Comparison of ENCODE assay signal across 4 fruit fly cellular contexts in genomic region chr3R:20291594-20291993, dm6.
TF ChIP-seq lines count a peak whose summit lies in the region.

No protein-coding gene starts in this region.

- no peak for TF ChIP-seq CTCF in whole organism, embryonic (GFP tag; optimal IDR thresholded peaks at IDR 0.05; lab: Kevin White, UChicago)

TF ChIP-seq in whole organism, embryonic, 481 proteins besides CTCF, POLR2A, EP300 and RAD21 (continues in another document):
- peak; percentile 45 for TF ChIP-seq CG18262 (tag; optimal IDR thresholded peaks at IDR 0.05; lab: Kevin White, UChicago)
- no peak for TF ChIP-seq btn (GFP tag; optimal IDR thresholded peaks at IDR 0.05; lab: Kevin White, UChicago)
- TF ChIP-seq sim (GFP tag; IDR thresholded peaks at IDR 0.05; lab: Robert Waterston, UW), result no peak
- no peak for TF ChIP-seq zen2 (GFP tag; IDR thresholded peaks at IDR 0.05; lab: Robert Waterston, UW; ENCODE audit: partially characterized antibody)
- no peak for TF ChIP-seq CG31224 (GFP tag; IDR thresholded peaks at IDR 0.05; lab: Robert Waterston, UW)
- peak; percentile 82 for TF ChIP-seq CG10274 (GFP tag; optimal IDR thresholded peaks at IDR 0.05; lab: Kevin White, UChicago)
- TF ChIP-seq lola (GFP tag; optimal IDR thresholded peaks at IDR 0.05; lab: Kevin White, UChicago), result peak in 1 of 3 experiments; percentile 54
- TF ChIP-seq phol (tag; optimal IDR thresholded peaks at IDR 0.05; lab: Kevin White, UChicago), result peak; percentile 13
- TF ChIP-seq Chrac-16 (GFP tag; optimal IDR thresholded peaks at IDR 0.05; lab: Kevin White, UChicago), result no peak
- TF ChIP-seq Nf-YC (tag; optimal IDR thresholded peaks at IDR 0.05; lab: Kevin White, UChicago), result no peak
- no peak for TF ChIP-seq CG9876 (GFP tag; optimal IDR thresholded peaks at IDR 0.05; lab: Kevin White, UChicago)
- TF ChIP-seq Taf1 (GFP tag; IDR thresholded peaks at IDR 0.05; lab: Robert Waterston, UW), result no peak
- TF ChIP-seq CG2678 (tag; optimal IDR thresholded peaks at IDR 0.05; lab: Kevin White, UChicago), result no peak
- no peak for TF ChIP-seq CG2116 (GFP tag; optimal IDR thresholded peaks at IDR 0.05; lab: Kevin White, UChicago)
- TF ChIP-seq bsh (GFP tag; optimal IDR thresholded peaks at IDR 0.05; lab: Kevin White, UChicago), result peak in 1 of 2 experiments; percentile 22
- TF ChIP-seq Ptx1 (GFP tag; IDR thresholded peaks at IDR 0.05; lab: Robert Waterston, UW), result no peak
- no peak for TF ChIP-seq CG10366 (GFP tag; IDR thresholded peaks at IDR 0.05; lab: Robert Waterston, UW)
- TF ChIP-seq CG30020 (tag; optimal IDR thresholded peaks at IDR 0.05; lab: Kevin White, UChicago), result no peak
- no peak for TF ChIP-seq CG13123 (GFP tag; optimal IDR thresholded peaks at IDR 0.05; lab: Kevin White, UChicago)
- no peak for TF ChIP-seq CG43689 (GFP tag; IDR thresholded peaks at IDR 0.05; lab: Robert Waterston, UW)
- no peak for TF ChIP-seq CG4730 (GFP tag; IDR thresholded peaks at IDR 0.05; lab: Robert Waterston, UW)
- TF ChIP-seq gem (tag; optimal IDR thresholded peaks at IDR 0.05; lab: Kevin White, UChicago), result peak; percentile 16
- TF ChIP-seq dmrt11E (tag; optimal IDR thresholded peaks at IDR 0.05; lab: Kevin White, UChicago), result peak; percentile 56
- TF ChIP-seq dpn (GFP tag; optimal IDR thresholded peaks at IDR 0.05; lab: Kevin White, UChicago), result no peak

TF ChIP-seq in whole organism, prepupa, 60 proteins besides CTCF, POLR2A, EP300 and RAD21 (continues in another document):
- peak; percentile 25 for TF ChIP-seq CG10631 (GFP tag; optimal IDR thresholded peaks at IDR 0.05; lab: Kevin White, UChicago)
- TF ChIP-seq CG3919 (GFP tag; optimal IDR thresholded peaks at IDR 0.05; lab: Kevin White, UChicago), result peak; percentile 6
- peak; percentile 3 for TF ChIP-seq Smox (GFP tag; optimal IDR thresholded peaks at IDR 0.05; lab: Kevin White, UChicago)
- peak; percentile 36 for TF ChIP-seq CG10669 (GFP tag; optimal IDR thresholded peaks at IDR 0.05; lab: Kevin White, UChicago)
- TF ChIP-seq CG3032 (tag; optimal IDR thresholded peaks at IDR 0.05; lab: Kevin White, UChicago), result peak; percentile 21
- no peak for TF ChIP-seq Eip93F (GFP tag; optimal IDR thresholded peaks at IDR 0.05; lab: Kevin White, UChicago)
- no peak for TF ChIP-seq CG6276 (GFP tag; optimal IDR thresholded peaks at IDR 0.05; lab: Kevin White, UChicago)
- TF ChIP-seq Hr4 (GFP tag; optimal IDR thresholded peaks at IDR 0.05; lab: Kevin White, UChicago), result no peak
- TF ChIP-seq CG8319 (GFP tag; optimal IDR thresholded peaks at IDR 0.05; lab: Kevin White, UChicago), result no peak
- no peak for TF ChIP-seq CG31627 (GFP tag; optimal IDR thresholded peaks at IDR 0.05; lab: Kevin White, UChicago)
- TF ChIP-seq CG9139 (GFP tag; optimal IDR thresholded peaks at IDR 0.05; lab: Kevin White, UChicago), result no peak
- TF ChIP-seq CG34406 (GFP tag; optimal IDR thresholded peaks at IDR 0.05; lab: Kevin White, UChicago), result no peak
- no peak for TF ChIP-seq Lpt (GFP tag; optimal IDR thresholded peaks at IDR 0.05; lab: Kevin White, UChicago)
- no peak for TF ChIP-seq CG11294 (GFP tag; IDR thresholded peaks at IDR 0.05; lab: Robert Waterston, UW)
- peak; percentile 34 for TF ChIP-seq topi (GFP tag; optimal IDR thresholded peaks at IDR 0.05; lab: Kevin White, UChicago)
- peak; percentile 5 for TF ChIP-seq acj6 (GFP tag; optimal IDR thresholded peaks at IDR 0.05; lab: Kevin White, UChicago)
- no peak for TF ChIP-seq Sox102F (GFP tag; optimal IDR thresholded peaks at IDR 0.05; lab: Kevin White, UChicago)
- TF ChIP-seq CG1621 (tag; optimal IDR thresholded peaks at IDR 0.05; lab: Kevin White, UChicago), result no peak
- TF ChIP-seq Ets96B (tag; optimal IDR thresholded peaks at IDR 0.05; lab: Kevin White, UChicago), result peak; percentile 1
- no peak for TF ChIP-seq Ets21C (GFP tag; optimal IDR thresholded peaks at IDR 0.05; lab: Kevin White, UChicago)
- TF ChIP-seq CG15336 (GFP tag; IDR thresholded peaks at IDR 0.05; lab: Robert Waterston, UW), result no peak
- no peak for TF ChIP-seq fd59A (GFP tag; optimal IDR thresholded peaks at IDR 0.05; lab: Kevin White, UChicago)
- peak; percentile 6 for TF ChIP-seq Eip75B (GFP tag; optimal IDR thresholded peaks at IDR 0.05; lab: Kevin White, UChicago)
- TF ChIP-seq eg (GFP tag; IDR thresholded peaks at IDR 0.05; lab: Robert Waterston, UW), result no peak
- no peak for TF ChIP-seq fd85E (GFP tag; optimal IDR thresholded peaks at IDR 0.05; lab: Kevin White, UChicago)

TF ChIP-seq in whole organism, pupa, 21 proteins besides CTCF, POLR2A, EP300 and RAD21:
- peak; percentile 19 for TF ChIP-seq CG14655 (GFP tag; optimal IDR thresholded peaks at IDR 0.05; lab: Kevin White, UChicago)
- no peak for TF ChIP-seq Snoo (tag; optimal IDR thresholded peaks at IDR 0.05; lab: Kevin White, UChicago)
- TF ChIP-seq CG15710 (tag; optimal IDR thresholded peaks at IDR 0.05; lab: Kevin White, UChicago), result peak; percentile 39
- no peak for TF ChIP-seq gl (tag; optimal IDR thresholded peaks at IDR 0.05; lab: Kevin White, UChicago)
- TF ChIP-seq Ets98B (GFP tag; IDR thresholded peaks at IDR 0.05; lab: Robert Waterston, UW), result no peak
- no peak for TF ChIP-seq Pif1B (GFP tag; optimal IDR thresholded peaks at IDR 0.05; lab: Kevin White, UChicago)
- TF ChIP-seq Pif1A (GFP tag; optimal IDR thresholded peaks at IDR 0.05; lab: Kevin White, UChicago), result no peak
- no peak for TF ChIP-seq CG4496 (GFP tag; IDR thresholded peaks at IDR 0.05; lab: Robert Waterston, UW)
- TF ChIP-seq CG9948 (tag; optimal IDR thresholded peaks at IDR 0.05; lab: Kevin White, UChicago), result peak; percentile 44
- peak; percentile 64 for TF ChIP-seq CG8159 (tag; optimal IDR thresholded peaks at IDR 0.05; lab: Kevin White, UChicago)
- no peak for TF ChIP-seq fd96Ca (GFP tag; IDR thresholded peaks at IDR 0.05; lab: Robert Waterston, UW)
- no peak for TF ChIP-seq CG13204 (GFP tag; optimal IDR thresholded peaks at IDR 0.05; lab: Kevin White, UChicago)
- no peak for TF ChIP-seq D1 (tag; optimal IDR thresholded peaks at IDR 0.05; lab: Kevin White, UChicago)
- TF ChIP-seq CG8301 (tag; optimal IDR thresholded peaks at IDR 0.05; lab: Kevin White, UChicago), result no peak
- TF ChIP-seq CG12605 (GFP tag; IDR thresholded peaks at IDR 0.05; lab: Robert Waterston, UW), result no peak
- peak; percentile 11 for TF ChIP-seq CG34367 (tag; optimal IDR thresholded peaks at IDR 0.05; lab: Kevin White, UChicago)
- no peak for TF ChIP-seq CG32121 (GFP tag; IDR thresholded peaks at IDR 0.05; lab: Robert Waterston, UW)
- no peak for TF ChIP-seq EcR (GFP tag; optimal IDR thresholded peaks at IDR 0.05; lab: Kevin White, UChicago)
- TF ChIP-seq CG10348 (GFP tag; IDR thresholded peaks at IDR 0.05; lab: Robert Waterston, UW), result no peak
- peak; percentile 31 for TF ChIP-seq CG17806 (tag; optimal IDR thresholded peaks at IDR 0.05; lab: Kevin White, UChicago)
- TF ChIP-seq rn (GFP tag; IDR thresholded peaks at IDR 0.05; lab: Robert Waterston, UW), result no peak

TF ChIP-seq in whole organism, wandering third instar larva, 38 proteins besides CTCF, POLR2A, EP300 and RAD21:
- no peak for TF ChIP-seq sage (GFP tag; optimal IDR thresholded peaks at IDR 0.05; lab: Kevin White, UChicago)
- peak; percentile 22 for TF ChIP-seq fru (GFP tag; optimal IDR thresholded peaks at IDR 0.05; lab: Kevin White, UChicago)
- TF ChIP-seq foxo (GFP tag; optimal IDR thresholded peaks at IDR 0.05; lab: Kevin White, UChicago), result peak in 1 of 2 experiments; percentile 18
- peak; percentile 13 for TF ChIP-seq OdsH (GFP tag; optimal IDR thresholded peaks at IDR 0.05; lab: Kevin White, UChicago)
- TF ChIP-seq HLH106 (tag; optimal IDR thresholded peaks at IDR 0.05; lab: Kevin White, UChicago), result no peak
- no peak for TF ChIP-seq Vsx2 (GFP tag; optimal IDR thresholded peaks at IDR 0.05; lab: Kevin White, UChicago; ENCODE audit: partially characterized antibody)
- TF ChIP-seq CG9705 (GFP tag; optimal IDR thresholded peaks at IDR 0.05; lab: Kevin White, UChicago), result no peak
- no peak for TF ChIP-seq rgr (GFP tag; optimal IDR thresholded peaks at IDR 0.05; lab: Kevin White, UChicago)
- no peak for TF ChIP-seq sv (GFP tag; optimal IDR thresholded peaks at IDR 0.05; lab: Kevin White, UChicago)
- no peak for TF ChIP-seq Sp1 (GFP tag; optimal IDR thresholded peaks at IDR 0.05; lab: Kevin White, UChicago)
- TF ChIP-seq dl (GFP tag; optimal IDR thresholded peaks at IDR 0.05; lab: Kevin White, UChicago; ENCODE audit: insufficient read depth in 1 of 2, partially characterized antibody in 2 of 2), result no peak
- TF ChIP-seq psq (GFP tag; optimal IDR thresholded peaks at IDR 0.05; lab: Kevin White, UChicago), result no peak
- no peak for TF ChIP-seq Mio (GFP tag; optimal IDR thresholded peaks at IDR 0.05; lab: Kevin White, UChicago)
- peak; percentile 11 for TF ChIP-seq Jra (GFP tag; optimal IDR thresholded peaks at IDR 0.05; lab: Kevin White, UChicago)
